Fruit fly (Drosophila melanogaster) whole organism, embryonic: ENCODE results near the gene RpS26.
A peak's percentile ranks its signal among the peaks of the same experiment; 100 is the strongest.

Experiments
- ATbp ChIP-seq: fragments of 200-800 bp; sonication (Bioruptor generic); optimal IDR thresholded peaks from 2 replicates; lab custom pipeline; 2017; ENCODE audit warnings: missing biosample characterization, mild to moderate bottlenecking, missing genetic modification characterization, missing genetic modification reagents
- CG10462 ChIP-seq: fragments of 200-800 bp; sonication (Bioruptor generic); optimal IDR thresholded peaks from 2 replicates; lab custom pipeline; 2016; ENCODE audit warnings: missing biosample characterization, missing genetic modification characterization
- CG11093 ChIP-seq: fragments of 200-800 bp; sonication (Bioruptor generic); IDR thresholded peaks from 3 replicates; pipeline ENCODE4 v1.3.6; 2022; ENCODE audit warnings: missing biosample characterization, missing genetic modification characterization
- CG11247 ChIP-seq: fragments of 200-800 bp; sonication (Bioruptor generic); IDR thresholded peaks from 2 replicates; pipeline ENCODE4 v1.3.6; 2022; ENCODE audit warnings: missing biosample characterization, missing genetic modification characterization
- CG11398 ChIP-seq: fragments of 200-800 bp; sonication (Bioruptor generic); optimal IDR thresholded peaks from 2 replicates; lab custom pipeline; 2016; ENCODE audit warnings: missing biosample characterization, missing genetic modification characterization
- CG12155 ChIP-seq: fragments of 200-800 bp; sonication (Bioruptor generic); optimal IDR thresholded peaks from 3 replicates; lab custom pipeline; 2016; ENCODE audit warnings: missing biosample characterization, missing genetic modification characterization
- CG1233 ChIP-seq: fragments of 200-800 bp; sonication (Bioruptor generic); optimal IDR thresholded peaks from 4 replicates; lab custom pipeline; 2018; ENCODE audit warnings: missing biosample characterization, mild to moderate bottlenecking, missing genetic modification characterization
- CG12769 ChIP-seq: fragments of 200-800 bp; sonication (Bioruptor generic); optimal IDR thresholded peaks from 2 replicates; lab custom pipeline; 2019; ENCODE audit warnings: missing biosample characterization, mild to moderate bottlenecking, missing genetic modification characterization, moderate library complexity
- CG13894 ChIP-seq: fragments of 200-800 bp; sonication (Bioruptor generic); optimal IDR thresholded peaks from 3 replicates; lab custom pipeline; 2018; ENCODE audit warnings: missing biosample characterization, mild to moderate bottlenecking, missing genetic modification characterization, moderate library complexity
- CG2199 ChIP-seq: fragments of 200-800 bp; sonication (Bioruptor generic); IDR thresholded peaks from 3 replicates; pipeline ENCODE4 v1.3.6; 2022; ENCODE audit warnings: missing biosample characterization, missing genetic modification characterization
- CG2202 ChIP-seq: fragments of 200-800 bp; sonication (Bioruptor generic); optimal IDR thresholded peaks from 2 replicates; lab custom pipeline; 2018; ENCODE audit warnings: missing biosample characterization, mild to moderate bottlenecking, missing genetic modification characterization
- CG4282 ChIP-seq: fragments of 200-800 bp; sonication (Bioruptor generic); optimal IDR thresholded peaks from 2 replicates; lab custom pipeline; 2016; ENCODE audit warnings: missing biosample characterization, missing genetic modification characterization
- CG4617 ChIP-seq: fragments of 200-800 bp; sonication (Bioruptor generic); optimal IDR thresholded peaks from 3 replicates; lab custom pipeline; 2016; ENCODE audit warnings: missing biosample characterization, missing genetic modification characterization, borderline replicate concordance
- CG6254 ChIP-seq: fragments of 200-800 bp; sonication (Bioruptor generic); optimal IDR thresholded peaks from 3 replicates; lab custom pipeline; 2017; ENCODE audit warnings: mild to moderate bottlenecking, missing biosample characterization, missing genetic modification reagents, missing genetic modification characterization
- CG6854 ChIP-seq: fragments of 200-800 bp; sonication (Bioruptor generic); optimal IDR thresholded peaks from 3 replicates; lab custom pipeline; 2017; ENCODE audit warnings: missing biosample characterization, mild to moderate bottlenecking, missing genetic modification characterization
- Dip2 ChIP-seq: fragments of 200-800 bp; sonication (Bioruptor generic); IDR thresholded peaks from 2 replicates; pipeline ENCODE4 v1.3.6; 2022; ENCODE audit warnings: missing biosample characterization, missing genetic modification characterization
- Mrtf ChIP-seq: fragments of 200-800 bp; sonication (Bioruptor generic); IDR thresholded peaks from 3 replicates; pipeline ENCODE4 v1.3.6; 2022; ENCODE audit warnings: missing biosample characterization, missing genetic modification characterization
- NC2α ChIP-seq: fragments of 200-800 bp; sonication (Bioruptor generic); optimal IDR thresholded peaks from 2 replicates; lab custom pipeline; 2016; ENCODE audit warnings: missing biosample characterization, missing genetic modification characterization
- Pdp1 ChIP-seq, 2 experiments: fragments of 200-800 bp; sonication (Bioruptor generic); optimal IDR thresholded peaks; 3 replicates each; lab custom pipeline; 2016; ENCODE audit warnings: missing biosample characterization in 2 of 2, missing genetic modification characterization in 2 of 2, mild to moderate bottlenecking in 1 of 2, moderate library complexity in 1 of 2
- Six4 ChIP-seq: fragments of 200-800 bp; sonication (Bioruptor generic); optimal IDR thresholded peaks from 2 replicates; lab custom pipeline; 2016; ENCODE audit warnings: missing biosample characterization, missing genetic modification characterization
- Sox100B ChIP-seq: fragments of 200-800 bp; sonication (Bioruptor generic); optimal IDR thresholded peaks from 3 replicates; lab custom pipeline; 2018; ENCODE audit warnings: missing biosample characterization, mild to moderate bottlenecking, missing genetic modification characterization
- Sry-δ ChIP-seq: fragments of 200-800 bp; sonication (Bioruptor generic); optimal IDR thresholded peaks from 2 replicates; lab custom pipeline; 2016; ENCODE audit warnings: missing biosample characterization, missing genetic modification characterization
- abd-A ChIP-seq: fragments of 200-800 bp; sonication (Bioruptor generic); optimal IDR thresholded peaks from 3 replicates; lab custom pipeline; 2019; ENCODE audit warnings: missing biosample characterization, mild to moderate bottlenecking, missing genetic modification characterization, moderate library complexity
- ase ChIP-seq: fragments of 200-800 bp; sonication (Bioruptor generic); IDR thresholded peaks from 3 replicates; pipeline ENCODE4 v1.3.6; 2022; ENCODE audit warnings: missing biosample characterization, missing genetic modification characterization
- ato ChIP-seq: fragments of 200-800 bp; sonication (Bioruptor generic); IDR thresholded peaks from 2 replicates; pipeline ENCODE4 v1.3.6; 2022; ENCODE audit warnings: missing biosample characterization, missing genetic modification characterization; ENCODE audit not compliant: partially characterized antibody
- bab2 ChIP-seq: fragments of 200-800 bp; sonication (Bioruptor generic); optimal IDR thresholded peaks from 2 replicates; lab custom pipeline; 2016; ENCODE audit warnings: missing biosample characterization, missing genetic modification characterization
- btn ChIP-seq: fragments of 200-800 bp; sonication (Bioruptor generic); optimal IDR thresholded peaks from 2 replicates; lab custom pipeline; 2016; ENCODE audit warnings: missing biosample characterization, missing genetic modification characterization
- cad ChIP-seq: fragments of >200 bp; optimal IDR thresholded peaks from 2 replicates; lab custom pipeline; 2017; ENCODE audit warnings: missing biosample characterization, missing genetic modification characterization
- cato ChIP-seq: fragments of 200-800 bp; sonication (Bioruptor generic); optimal IDR thresholded peaks from 2 replicates; lab custom pipeline; 2016; ENCODE audit warnings: missing biosample characterization, missing genetic modification characterization, borderline replicate concordance
- cwo ChIP-seq: fragments of 200-800 bp; sonication (Bioruptor generic); optimal IDR thresholded peaks from 3 replicates; lab custom pipeline; 2017; ENCODE audit warnings: missing biosample characterization, missing genetic modification characterization, mild to moderate bottlenecking, moderate library complexity, missing genetic modification reagents
- emc ChIP-seq: fragments of 200-800 bp; sonication (Bioruptor generic); optimal IDR thresholded peaks from 2 replicates; lab custom pipeline; 2016; ENCODE audit warnings: missing biosample characterization, missing genetic modification characterization
- eve ChIP-seq, 2 experiments: fragments of >200 bp; optimal IDR thresholded peaks; 2 replicates each; lab custom pipeline; 2017; ENCODE audit warnings: missing biosample characterization in 2 of 2, missing genetic modification characterization in 2 of 2
- ind ChIP-seq: fragments of 200-800 bp; sonication (Bioruptor generic); optimal IDR thresholded peaks from 3 replicates; lab custom pipeline; 2016; ENCODE audit warnings: missing biosample characterization, missing genetic modification characterization
- kah ChIP-seq: fragments of 200-800 bp; sonication (Bioruptor generic); optimal IDR thresholded peaks from 2 replicates; lab custom pipeline; 2018; ENCODE audit warnings: missing biosample characterization, mild to moderate bottlenecking, missing genetic modification characterization
- lov ChIP-seq, 2 experiments: fragments of 200-800 bp in 1 of 2; fragments of >200 bp in 1 of 2; sonication (Bioruptor generic) in 1 of 2; IDR thresholded peaks in 1 of 2; optimal IDR thresholded peaks in 1 of 2; 2 replicates in 1 of 2; 3 replicates in 1 of 2; pipeline versions ENCODE4 v1.3.6 to Lab custom; 2017 to 2022; ENCODE audit warnings: missing biosample characterization in 1 of 2, missing genetic modification characterization in 1 of 2
- mirr ChIP-seq: fragments of 200-800 bp; sonication (Bioruptor generic); optimal IDR thresholded peaks from 3 replicates; lab custom pipeline; 2018; ENCODE audit warnings: missing biosample characterization, mild to moderate bottlenecking, missing genetic modification characterization
- mld ChIP-seq: fragments of 200-800 bp; sonication (Bioruptor generic); IDR thresholded peaks from 3 replicates; pipeline ENCODE4 v1.3.6; 2022; ENCODE audit warnings: missing biosample characterization, missing genetic modification characterization; ENCODE audit not compliant: partially characterized antibody
- nom ChIP-seq: fragments of 200-800 bp; sonication (Bioruptor generic); optimal IDR thresholded peaks from 2 replicates; lab custom pipeline; 2017; ENCODE audit warnings: missing biosample characterization, missing genetic modification characterization, mild to moderate bottlenecking, moderate library complexity, missing genetic modification reagents
- rib ChIP-seq: fragments of 200-800 bp; sonication (Bioruptor generic); IDR thresholded peaks from 2 replicates; pipeline ENCODE4 v1.3.6; 2022; ENCODE audit warnings: missing biosample characterization, missing genetic modification characterization
- sens ChIP-seq: fragments of 200-800 bp; sonication (Bioruptor generic); peaks from one replicate; lab custom pipeline; 2016; ENCODE audit warnings: missing biosample characterization, missing genetic modification characterization
- sqz ChIP-seq: fragments of 200-800 bp; sonication (Bioruptor generic); optimal IDR thresholded peaks from 3 replicates; lab custom pipeline; 2018; ENCODE audit warnings: missing biosample characterization, mild to moderate bottlenecking, missing genetic modification characterization
- tgo ChIP-seq: fragments of 200-800 bp; sonication (Bioruptor generic); IDR thresholded peaks from 3 replicates; pipeline ENCODE4 v1.3.6; 2022; ENCODE audit warnings: missing biosample characterization, missing genetic modification characterization
- vvl ChIP-seq: fragments of 200-800 bp; sonication (Bioruptor generic); IDR thresholded peaks from 2 replicates; pipeline ENCODE4 v1.3.6; 2022; ENCODE audit warnings: missing biosample characterization, missing genetic modification characterization

Gene RpS26

DNA sequence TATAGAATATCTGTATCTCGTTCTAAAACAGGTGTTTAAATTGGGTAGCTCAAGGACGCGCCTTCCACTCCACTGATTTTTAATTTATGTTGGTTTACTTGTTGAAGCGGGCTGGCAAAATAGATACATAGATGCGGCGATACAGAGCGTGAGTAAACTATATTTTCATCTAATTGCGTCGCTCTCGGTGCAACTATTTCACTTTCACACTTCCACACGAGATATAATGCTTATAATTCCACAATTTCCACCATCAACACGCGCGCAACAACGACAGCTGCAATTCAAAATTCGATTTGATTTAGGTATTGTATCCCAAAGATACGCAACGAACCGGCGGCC, 40.9 kb upstream of the RpS26 start (continued):
- TF ChIP-seq cad (GFP tag; lab: Kevin White, UChicago) (no peak), CG11093 (GFP tag; lab: Robert Waterston, UW) (no peak), ase (GFP tag; lab: Robert Waterston, UW) (no peak), rib (no peak), mirr (GFP tag; lab: Kevin White, UChicago) (no peak), CG4282 (GFP tag; lab: Kevin White, UChicago) (no peak), emc (no peak), kah (peak; percentile 3), ato (GFP tag; lab: Robert Waterston, UW) (no peak), abd-A (no peak), CG6854 (GFP tag; lab: Kevin White, UChicago) (no peak), tgo (GFP tag; lab: Robert Waterston, UW) (no peak), CG12769 (tag; lab: Kevin White, UChicago) (peak; percentile 67), ATbp (no peak), mld (GFP tag; lab: Robert Waterston, UW) (0 out of 3 replicates have a peak, but pooled peaks have one; percentile 14), CG11247 (GFP tag; lab: Robert Waterston, UW) (no peak), Mrtf (GFP tag; lab: Robert Waterston, UW) (no peak), CG4617 (GFP tag; lab: Kevin White, UChicago) (no peak), btn (GFP tag; lab: Kevin White, UChicago) (no peak)

DNA sequence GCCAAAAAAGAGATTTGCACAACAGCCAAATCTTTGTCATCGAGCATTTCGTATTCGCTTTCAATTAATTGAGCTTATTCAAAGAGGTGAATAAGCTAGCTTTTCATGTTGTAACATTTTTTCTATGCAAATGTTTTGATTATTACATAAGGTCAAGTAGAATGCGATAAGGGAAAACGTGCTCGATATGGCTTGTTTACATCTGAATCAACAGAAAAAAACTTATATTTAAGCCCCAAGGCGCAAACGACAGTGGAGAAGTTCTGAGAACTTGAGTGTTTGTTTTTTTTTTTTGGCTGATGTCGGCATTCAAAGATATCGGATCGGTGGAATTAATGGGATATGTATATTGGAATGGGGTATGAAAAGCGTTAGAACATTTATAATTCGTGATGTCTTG, 39.9 kb upstream of the RpS26 start:
- TF ChIP-seq Six4 (GFP tag; lab: Kevin White, UChicago) (no peak), sens (GFP tag; lab: Kevin White, UChicago) (peak; percentile 76), eve (GFP tag; optimal IDR thresholded peaks at IDR 0.05; lab: Kevin White, UChicago) (peak in 1 of 2 experiments; percentile 45), bab2 (GFP tag; lab: Kevin White, UChicago) (no peak), CG2199 (no peak), nom (GFP tag; lab: Kevin White, UChicago) (no peak), Sox100B (GFP tag; lab: Kevin White, UChicago) (peak; percentile 6), CG2202 (tag; lab: Kevin White, UChicago) (no peak), cwo (GFP tag; lab: Kevin White, UChicago) (peak; percentile 15), Dip2 (no peak), Sry-δ (GFP tag; lab: Kevin White, UChicago) (no peak), Pdp1 (GFP tag; optimal IDR thresholded peaks at IDR 0.05; lab: Kevin White, UChicago) (peak in 1 of 2 experiments; percentile 88), mirr (GFP tag; lab: Kevin White, UChicago) (no peak), cato (GFP tag; lab: Kevin White, UChicago) (no peak), CG10462 (GFP tag; lab: Kevin White, UChicago) (no peak), CG13894 (tag; lab: Kevin White, UChicago) (peak; percentile 78), CG11398 (GFP tag; lab: Kevin White, UChicago) (no peak), CG1233 (no peak), NC2α (no peak), CG12155 (GFP tag; lab: Kevin White, UChicago) (no peak), vvl (GFP tag; lab: Robert Waterston, UW) (peak; percentile 67; the same call in 1 of the 2 replicates), CG6254 (no peak), lov (optimal IDR thresholded peaks at IDR 0.05; lab: Kevin White, UChicago) (no peak), lov (GFP tag; IDR thresholded peaks at IDR 0.05; lab: Robert Waterston, UW) (no peak), sqz (GFP tag; lab: Kevin White, UChicago) (peak; percentile 41), ind (no peak)
